Worm (Caenorhabditis elegans) whole organism, mixed stage, embryonic: ENCODE data around the gene parg-2.

Experiments
- M03D4.4 ChIP-seq: sonication (generic microtip); optimal IDR thresholded peaks from 2 replicates; lab custom pipeline; 2017; ENCODE audit warnings: mild to moderate bottlenecking, missing genetic modification characterization, missing compliant biosample characterization
- bed-3 ChIP-seq: fragments of 200-800 bp; sonication (Bioruptor generic); optimal IDR thresholded peaks from 3 replicates; lab custom pipeline; 2018; ENCODE audit warnings: mild to moderate bottlenecking, missing genetic modification characterization, moderate library complexity, missing compliant biosample characterization
- blmp-1 ChIP-seq: fragments of 150-350 bp; optimal IDR thresholded peaks from 2 replicates; lab custom pipeline; 2014; ENCODE audit warnings: missing biosample characterization, missing genetic modification characterization
- ceh-39 ChIP-seq: fragments of 150-350 bp; optimal IDR thresholded peaks from 2 replicates; lab custom pipeline; 2014; ENCODE audit warnings: missing biosample characterization, missing genetic modification characterization
- ceh-43 ChIP-seq: fragments of 200-800 bp; sonication (Bioruptor generic); optimal IDR thresholded peaks from 2 replicates; lab custom pipeline; 2018; ENCODE audit warnings: mild to moderate bottlenecking, missing genetic modification characterization, moderate library complexity, missing compliant biosample characterization
- ceh-83 ChIP-seq: fragments of 200-800 bp; sonication (Bioruptor generic); optimal IDR thresholded peaks from 2 replicates; lab custom pipeline; 2018; ENCODE audit warnings: mild to moderate bottlenecking, missing genetic modification characterization, missing compliant biosample characterization
- cnd-1 ChIP-seq: fragments of 200-800 bp; sonication (Bioruptor generic); optimal IDR thresholded peaks from 2 replicates; lab custom pipeline; 2018; ENCODE audit warnings: mild to moderate bottlenecking, missing genetic modification characterization, missing compliant biosample characterization
- drap-1 ChIP-seq: fragments of 200-800 bp; sonication (Bioruptor generic); optimal IDR thresholded peaks from 3 replicates; lab custom pipeline; 2018; ENCODE audit warnings: mild to moderate bottlenecking, missing genetic modification characterization, missing compliant biosample characterization
- elt-1 ChIP-seq: sonication (generic microtip); optimal IDR thresholded peaks from 2 replicates; lab custom pipeline; 2017; ENCODE audit warnings: missing genetic modification characterization, mild to moderate bottlenecking, missing compliant biosample characterization, antibody characterized with exemption, moderate library complexity, borderline replicate concordance; ENCODE audit not compliant: insufficient read depth
- elt-3 ChIP-seq: fragments of 150-350 bp; optimal IDR thresholded peaks from 2 replicates; lab custom pipeline; 2014; ENCODE audit warnings: missing biosample characterization, missing genetic modification characterization
- flh-1 ChIP-seq: fragments of 200-800 bp; sonication (Bioruptor generic); optimal IDR thresholded peaks from 2 replicates; lab custom pipeline; 2018; ENCODE audit warnings: mild to moderate bottlenecking, missing genetic modification characterization, moderate library complexity, missing compliant biosample characterization
- ham-2 ChIP-seq: fragments of 200-800 bp; sonication (Bioruptor generic); optimal IDR thresholded peaks from 2 replicates; lab custom pipeline; 2018; ENCODE audit warnings: mild to moderate bottlenecking, missing genetic modification characterization, missing compliant biosample characterization
- hlh-1 ChIP-seq: fragments of 150-350 bp; optimal IDR thresholded peaks from 2 replicates; lab custom pipeline; 2014; ENCODE audit warnings: missing biosample characterization, missing genetic modification reagents, missing genetic modification characterization
- lin-13 ChIP-seq: fragments of 150-350 bp; optimal IDR thresholded peaks from 2 replicates; lab custom pipeline; 2014; ENCODE audit warnings: missing biosample characterization, missing genetic modification characterization
- mab-5 ChIP-seq: fragments of 150-350 bp; optimal IDR thresholded peaks from 2 replicates; lab custom pipeline; 2014; ENCODE audit warnings: missing biosample characterization, missing genetic modification characterization
- mep-1 ChIP-seq: fragments of 150-350 bp; optimal IDR thresholded peaks from 2 replicates; lab custom pipeline; 2017; ENCODE audit warnings: missing biosample characterization, missing genetic modification reagents, missing genetic modification characterization, inconsistent platforms
- mls-2 ChIP-seq: sonication (generic microtip); optimal IDR thresholded peaks from 2 replicates; lab custom pipeline; 2016; ENCODE audit warnings: mild to moderate bottlenecking, missing genetic modification characterization, moderate library complexity, missing compliant biosample characterization
- nhr-12 ChIP-seq: fragments of 150-350 bp; optimal IDR thresholded peaks from 2 replicates; lab custom pipeline; 2014; ENCODE audit warnings: missing biosample characterization, missing genetic modification characterization
- nhr-2 ChIP-seq: fragments of 150-350 bp; optimal IDR thresholded peaks from 2 replicates; lab custom pipeline; 2014; ENCODE audit warnings: missing biosample characterization, missing genetic modification characterization
- nhr-237 ChIP-seq: fragments of 150-350 bp; optimal IDR thresholded peaks from 2 replicates; lab custom pipeline; 2014; ENCODE audit warnings: missing biosample characterization, missing genetic modification characterization
- nhr-28 ChIP-seq: fragments of 150-350 bp; optimal IDR thresholded peaks from 2 replicates; lab custom pipeline; 2014; ENCODE audit warnings: missing biosample characterization, missing genetic modification characterization
- nhr-76 ChIP-seq: sonication (generic microtip); optimal IDR thresholded peaks from 2 replicates; lab custom pipeline; 2017; ENCODE audit warnings: missing biosample characterization, missing genetic modification characterization
- sem-2 ChIP-seq: fragments of 200-800 bp; sonication (Bioruptor generic); optimal IDR thresholded peaks from 2 replicates; lab custom pipeline; 2018; ENCODE audit warnings: mild to moderate bottlenecking, missing genetic modification characterization, missing compliant biosample characterization
- snpc-4 ChIP-seq: fragments of 150-350 bp; optimal IDR thresholded peaks from 2 replicates; lab custom pipeline; 2014; ENCODE audit warnings: missing biosample characterization, missing genetic modification characterization
- sptf-1 ChIP-seq: sonication (generic microtip); optimal IDR thresholded peaks from 2 replicates; lab custom pipeline; 2017; ENCODE audit warnings: mild to moderate bottlenecking, missing genetic modification characterization, moderate library complexity, missing compliant biosample characterization
- tbx-8 ChIP-seq: fragments of 200-800 bp; sonication (Bioruptor generic); optimal IDR thresholded peaks from 2 replicates; lab custom pipeline; 2018; ENCODE audit warnings: mild to moderate bottlenecking, missing genetic modification characterization, moderate library complexity, missing compliant biosample characterization
- unc-120 ChIP-seq: sonication (generic microtip); optimal IDR thresholded peaks from 2 replicates; lab custom pipeline; 2017; ENCODE audit warnings: missing genetic modification characterization, missing compliant biosample characterization; ENCODE audit not compliant: poor library complexity, severe bottlenecking
- unc-39 ChIP-seq: fragments of 150-350 bp; optimal IDR thresholded peaks from 2 replicates; lab custom pipeline; 2014; ENCODE audit warnings: missing biosample characterization, missing genetic modification characterization
- unc-62 ChIP-seq: fragments of 150-350 bp; optimal IDR thresholded peaks from 2 replicates; lab custom pipeline; 2014; ENCODE audit warnings: missing biosample characterization, missing genetic modification reagents, missing genetic modification characterization
- zip-8 ChIP-seq: fragments of 150-350 bp; optimal IDR thresholded peaks from 2 replicates; lab custom pipeline; 2014; ENCODE audit warnings: missing biosample characterization, missing genetic modification characterization
- ztf-11 ChIP-seq: fragments of 150-350 bp; optimal IDR thresholded peaks from 2 replicates; lab custom pipeline; 2014; ENCODE audit warnings: missing biosample characterization, missing genetic modification characterization

The parg-2 gene

ce11 chrIV:8679225-8679624 is 35.7 kb downstream of the parg-2 start, which contains the start of gene nlp-60:
nlp-60 (minus strand) TSS chrIV:8679325.
- TF ChIP-seq ceh-39 (tag; lab: Kevin White, UChicago) = no peak
- no peak for TF ChIP-seq unc-39 (tag; lab: Kevin White, UChicago)
- TF ChIP-seq unc-62 (GFP tag; lab: Kevin White, UChicago) = no peak
- TF ChIP-seq elt-3 (tag; lab: Kevin White, UChicago) = no peak
- TF ChIP-seq blmp-1 = no peak
- TF ChIP-seq unc-120 = no peak
- TF ChIP-seq elt-1 (tag; lab: Kevin White, UChicago) = no peak
- TF ChIP-seq mep-1 (tag; lab: Kevin White, UChicago) = no peak
- TF ChIP-seq nhr-28 = no peak
- no peak for TF ChIP-seq mls-2 (tag; lab: Kevin White, UChicago)
- TF ChIP-seq tbx-8 (GFP tag; lab: Kevin White, UChicago) = no peak
- no peak for TF ChIP-seq sptf-1

ce11 chrIV:8677303-8677702 is 37.6 kb downstream of the parg-2 start, which contains the start of gene F08B4.8:
F08B4.8 (plus strand) TSS chrIV:8677603.
- TF ChIP-seq lin-13 (tag; lab: Kevin White, UChicago) (no peak), flh-1 (no peak), ceh-39 (tag; lab: Kevin White, UChicago) (no peak), unc-39 (tag; lab: Kevin White, UChicago) (no peak), ceh-43 (GFP tag; lab: Kevin White, UChicago) (no peak), elt-1 (tag; lab: Kevin White, UChicago) (no peak), snpc-4 (tag; lab: Kevin White, UChicago) (no peak), hlh-1 (tag; lab: Kevin White, UChicago) (no peak), ztf-11 (no peak)
- TF ChIP-seq, all 35 proteins: peak for 0

- TF ChIP-seq elt-3 (tag; lab: Kevin White, UChicago) (no peak), tbx-8 (GFP tag; lab: Kevin White, UChicago) (no peak), M03D4.4 (tag; lab: Kevin White, UChicago) (no peak), sem-2 (GFP tag; lab: Kevin White, UChicago) (no peak), ceh-39 (tag; lab: Kevin White, UChicago) (no peak), nhr-2 (tag; lab: Kevin White, UChicago) (no peak), flh-1 (no peak), unc-39 (tag; lab: Kevin White, UChicago) (no peak), cnd-1 (tag; lab: Kevin White, UChicago) (no peak), lin-13 (tag; lab: Kevin White, UChicago) (no peak), unc-62 (GFP tag; lab: Kevin White, UChicago) (no peak), zip-8 (tag; lab: Kevin White, UChicago) (no peak), elt-1 (tag; lab: Kevin White, UChicago) (no peak), ceh-83 (GFP tag; lab: Kevin White, UChicago) (no peak)
These were observed 41.1 kb downstream of the parg-2 start for ce11 chrIV:8673733-8674375.

- TF ChIP-seq ham-2 (GFP tag; lab: Kevin White, UChicago) (no peak), nhr-28 (no peak), bed-3 (GFP tag; lab: Kevin White, UChicago) (no peak), drap-1 (GFP tag; lab: Kevin White, UChicago) (no peak), M03D4.4 (tag; lab: Kevin White, UChicago) (no peak), nhr-237 (tag; lab: Kevin White, UChicago) (no peak), unc-39 (tag; lab: Kevin White, UChicago) (no peak), unc-120 (no peak), mls-2 (tag; lab: Kevin White, UChicago) (no peak), ztf-11 (no peak)
These were observed 46.3 kb downstream of the parg-2 start, which contains the start of gene cdh-5 for ce11 chrIV:8668635-8669034. cdh-5 (plus strand) TSS chrIV:8668935.

- no peak for TF ChIP-seq ham-2 (GFP tag; lab: Kevin White, UChicago)
- TF ChIP-seq hlh-1 (tag; lab: Kevin White, UChicago) = no peak
- TF ChIP-seq sptf-1 = no peak
- TF ChIP-seq ceh-39 (tag; lab: Kevin White, UChicago) = no peak
- no peak for TF ChIP-seq unc-62 (GFP tag; lab: Kevin White, UChicago)
- no peak for TF ChIP-seq nhr-28
- TF ChIP-seq nhr-12 = no peak
- no peak for TF ChIP-seq nhr-76 (tag; lab: Kevin White, UChicago)
- TF ChIP-seq ceh-43 (GFP tag; lab: Kevin White, UChicago) = no peak
- TF ChIP-seq sem-2 (GFP tag; lab: Kevin White, UChicago) = no peak
- TF ChIP-seq tbx-8 (GFP tag; lab: Kevin White, UChicago) = no peak
- TF ChIP-seq cnd-1 (tag; lab: Kevin White, UChicago) = no peak
- TF ChIP-seq nhr-2 (tag; lab: Kevin White, UChicago) = no peak
- no peak for TF ChIP-seq mep-1 (tag; lab: Kevin White, UChicago)
- no peak for TF ChIP-seq lin-13 (tag; lab: Kevin White, UChicago)
- no peak for TF ChIP-seq zip-8 (tag; lab: Kevin White, UChicago)
- no peak for TF ChIP-seq mab-5
These were observed 49.2 kb downstream of the parg-2 start for ce11 chrIV:8665778-8666177.
